Fruit fly (Drosophila melanogaster) whole organism, embryonic: ENCODE measurements around the gene CG32379.
A peak's percentile ranks its signal among the peaks of the same experiment; 100 is the strongest.

Experiments
- Abd-B ChIP-seq: fragments of 200-800 bp; sonication (Bioruptor generic); optimal IDR thresholded peaks from 2 replicates; lab custom pipeline; 2018; ENCODE audit warnings: missing biosample characterization, mild to moderate bottlenecking, missing genetic modification characterization, moderate library complexity
- Atf-2 ChIP-seq: fragments of 200-800 bp; sonication (Bioruptor generic); optimal IDR thresholded peaks from 2 replicates; lab custom pipeline; 2016; ENCODE audit warnings: missing biosample characterization, missing genetic modification characterization
- CG10267 ChIP-seq: fragments of 200-800 bp; sonication (Bioruptor generic); optimal IDR thresholded peaks from 2 replicates; lab custom pipeline; 2018; ENCODE audit warnings: missing biosample characterization, mild to moderate bottlenecking, missing genetic modification characterization, moderate library complexity
- CG10959 ChIP-seq: fragments of 200-800 bp; sonication (Bioruptor generic); IDR thresholded peaks from 2 replicates; pipeline ENCODE4 v1.3.6; 2022; ENCODE audit warnings: missing biosample characterization, missing genetic modification characterization
- CG11398 ChIP-seq: fragments of 200-800 bp; sonication (Bioruptor generic); optimal IDR thresholded peaks from 2 replicates; lab custom pipeline; 2016; ENCODE audit warnings: missing biosample characterization, missing genetic modification characterization
- CG14441 ChIP-seq: fragments of 200-800 bp; sonication (Bioruptor generic); IDR thresholded peaks from 2 replicates; pipeline ENCODE4 v1.3.6; 2022; ENCODE audit warnings: missing biosample characterization, missing genetic modification characterization
- CG1529 ChIP-seq: fragments of 200-800 bp; sonication (Bioruptor generic); optimal IDR thresholded peaks from 3 replicates; lab custom pipeline; 2018; ENCODE audit warnings: missing biosample characterization, missing genetic modification characterization
- CG16815 ChIP-seq: fragments of 200-800 bp; sonication (Bioruptor generic); optimal IDR thresholded peaks from 3 replicates; lab custom pipeline; 2017; ENCODE audit warnings: missing biosample characterization, mild to moderate bottlenecking, missing genetic modification characterization
- CG16863 ChIP-seq: fragments of 200-800 bp; sonication (Bioruptor generic); optimal IDR thresholded peaks from 3 replicates; lab custom pipeline; 2016; ENCODE audit warnings: missing biosample characterization, missing genetic modification characterization
- CG17612 ChIP-seq: fragments of 200-800 bp; sonication (Bioruptor generic); IDR thresholded peaks from 2 replicates; pipeline ENCODE4 v1.3.6; 2022; ENCODE audit warnings: missing biosample characterization, missing genetic modification characterization
- CG17802 ChIP-seq: fragments of 200-800 bp; sonication (Bioruptor generic); optimal IDR thresholded peaks from 2 replicates; lab custom pipeline; 2018; ENCODE audit warnings: missing biosample characterization, mild to moderate bottlenecking, missing genetic modification characterization, moderate library complexity
- CG18262 ChIP-seq: fragments of 200-800 bp; optimal IDR thresholded peaks from 3 replicates; lab custom pipeline; 2019; ENCODE audit warnings: missing biosample characterization, mild to moderate bottlenecking, missing genetic modification characterization, moderate library complexity
- CG2678 ChIP-seq: fragments of 200-800 bp; sonication (Bioruptor generic); optimal IDR thresholded peaks from 3 replicates; lab custom pipeline; 2019; ENCODE audit warnings: missing biosample characterization, mild to moderate bottlenecking, missing genetic modification characterization, moderate library complexity
- CG30020 ChIP-seq: fragments of 200-800 bp; optimal IDR thresholded peaks from 2 replicates; lab custom pipeline; 2019; ENCODE audit warnings: missing biosample characterization, mild to moderate bottlenecking, missing genetic modification characterization, moderate library complexity
- CG31365 ChIP-seq: fragments of 200-800 bp; sonication (Bioruptor generic); optimal IDR thresholded peaks from 2 replicates; lab custom pipeline; 2018; ENCODE audit warnings: missing biosample characterization, mild to moderate bottlenecking, missing genetic modification characterization
- CG31388 ChIP-seq: fragments of 200-800 bp; sonication (Bioruptor generic); optimal IDR thresholded peaks from 2 replicates; lab custom pipeline; 2016; ENCODE audit warnings: missing biosample characterization, missing genetic modification characterization
- CG3995 ChIP-seq: fragments of 200-800 bp; sonication (Bioruptor generic); optimal IDR thresholded peaks from 3 replicates; lab custom pipeline; 2016; ENCODE audit warnings: missing biosample characterization, missing genetic modification characterization
- CG4282 ChIP-seq: fragments of 200-800 bp; sonication (Bioruptor generic); optimal IDR thresholded peaks from 2 replicates; lab custom pipeline; 2016; ENCODE audit warnings: missing biosample characterization, missing genetic modification characterization
- CG4617 ChIP-seq: fragments of 200-800 bp; sonication (Bioruptor generic); optimal IDR thresholded peaks from 3 replicates; lab custom pipeline; 2016; ENCODE audit warnings: missing biosample characterization, missing genetic modification characterization, borderline replicate concordance
- CG5953 ChIP-seq: fragments of 200-800 bp; sonication (Bioruptor generic); IDR thresholded peaks from 2 replicates; pipeline ENCODE4 v1.3.6; 2022; ENCODE audit warnings: missing biosample characterization, missing genetic modification characterization
- CG6272 ChIP-seq: fragments of 200-800 bp; sonication (Bioruptor generic); IDR thresholded peaks from 2 replicates; pipeline ENCODE4 v1.3.6; 2022; ENCODE audit warnings: missing biosample characterization, missing genetic modification characterization
- CG6765 ChIP-seq: fragments of 200-800 bp; sonication (Bioruptor generic); optimal IDR thresholded peaks from 3 replicates; lab custom pipeline; 2017; ENCODE audit warnings: missing biosample characterization, mild to moderate bottlenecking, missing genetic modification characterization
- CG8478 ChIP-seq: fragments of >200 bp; optimal IDR thresholded peaks from 2 replicates; lab custom pipeline; 2018
- CG9215 ChIP-seq: fragments of 200-800 bp; sonication (Bioruptor generic); IDR thresholded peaks from 2 replicates; pipeline ENCODE4 v1.3.6; 2022; ENCODE audit warnings: missing biosample characterization, missing genetic modification characterization
- CTCF ChIP-seq: fragments of 200-800 bp; sonication (Bioruptor generic); optimal IDR thresholded peaks from 2 replicates; lab custom pipeline; 2017; ENCODE audit warnings: missing biosample characterization, mild to moderate bottlenecking, missing genetic modification characterization, moderate library complexity
- CkIIα-i1 ChIP-seq: fragments of 200-800 bp; sonication (Bioruptor generic); IDR thresholded peaks from 2 replicates; pipeline ENCODE4 v1.3.6; 2022; ENCODE audit warnings: missing biosample characterization, missing genetic modification characterization
- E2f1 ChIP-seq: fragments of 200-800 bp; sonication (Bioruptor generic); IDR thresholded peaks from 2 replicates; pipeline ENCODE4 v1.3.6; 2022; ENCODE audit warnings: missing biosample characterization, missing genetic modification characterization
- H2.0 ChIP-seq: fragments of 200-800 bp; sonication (Bioruptor generic); IDR thresholded peaks from 2 replicates; pipeline ENCODE4 v1.3.6; 2022; ENCODE audit warnings: missing biosample characterization, missing genetic modification characterization
- Hr51 ChIP-seq, 2 experiments: fragments of 200-800 bp; sonication (Bioruptor generic); optimal IDR thresholded peaks; 2 replicates in 1 of 2; 3 replicates in 1 of 2; lab custom pipeline; 2016 to 2018; ENCODE audit warnings: missing biosample characterization in 2 of 2, missing genetic modification characterization in 2 of 2, mild to moderate bottlenecking in 1 of 2, moderate library complexity in 1 of 2
- Lhr ChIP-seq: fragments of 200-800 bp; sonication (Bioruptor generic); optimal IDR thresholded peaks from 3 replicates; lab custom pipeline; 2017; ENCODE audit warnings: mild to moderate bottlenecking, missing biosample characterization, missing genetic modification reagents, missing genetic modification characterization
- Lim3 ChIP-seq: fragments of 200-800 bp; sonication (Bioruptor generic); IDR thresholded peaks from 2 replicates; pipeline ENCODE4 v1.3.6; 2022; ENCODE audit warnings: missing biosample characterization, missing genetic modification characterization
- NK7.1 ChIP-seq: fragments of 200-800 bp; sonication (Bioruptor generic); optimal IDR thresholded peaks from 3 replicates; lab custom pipeline; 2016; ENCODE audit warnings: missing biosample characterization, missing genetic modification characterization
- Neu2 ChIP-seq: fragments of 200-800 bp; sonication (Bioruptor generic); optimal IDR thresholded peaks from 3 replicates; lab custom pipeline; 2016; ENCODE audit warnings: missing biosample characterization, missing genetic modification characterization, borderline replicate concordance
- Nf-YB ChIP-seq: fragments of 200-800 bp; sonication (Bioruptor generic); optimal IDR thresholded peaks from 3 replicates; lab custom pipeline; 2019; ENCODE audit warnings: missing biosample characterization, mild to moderate bottlenecking, missing genetic modification characterization, moderate library complexity
- Six4 ChIP-seq: fragments of 200-800 bp; sonication (Bioruptor generic); optimal IDR thresholded peaks from 2 replicates; lab custom pipeline; 2016; ENCODE audit warnings: missing biosample characterization, missing genetic modification characterization
- Xrp1 ChIP-seq: fragments of 200-800 bp; sonication (Bioruptor generic); IDR thresholded peaks from 2 replicates; pipeline ENCODE4 v1.3.6; 2022; ENCODE audit warnings: missing biosample characterization, missing genetic modification characterization
- caup ChIP-seq: fragments of 200-800 bp; sonication (Bioruptor generic); optimal IDR thresholded peaks from 3 replicates; lab custom pipeline; 2017; ENCODE audit warnings: missing biosample characterization, mild to moderate bottlenecking, missing genetic modification characterization, moderate library complexity; ENCODE audit not compliant: severe bottlenecking
- dati ChIP-seq: fragments of 200-800 bp; sonication (Bioruptor generic); IDR thresholded peaks from 2 replicates; pipeline ENCODE4 v1.3.6; 2022; ENCODE audit warnings: missing biosample characterization, missing genetic modification characterization
- disco-r ChIP-seq: fragments of 200-800 bp; sonication (Bioruptor generic); optimal IDR thresholded peaks from 2 replicates; lab custom pipeline; 2016; ENCODE audit warnings: missing biosample characterization, missing genetic modification characterization
- dm ChIP-seq: fragments of 200-800 bp; sonication (Bioruptor generic); optimal IDR thresholded peaks from 3 replicates; lab custom pipeline; 2016; ENCODE audit warnings: missing biosample characterization, missing genetic modification characterization
- dmrt11E ChIP-seq: fragments of 200-800 bp; sonication (Bioruptor generic); optimal IDR thresholded peaks from 3 replicates; lab custom pipeline; 2018; ENCODE audit warnings: missing biosample characterization, mild to moderate bottlenecking, missing genetic modification characterization, moderate library complexity
- ems ChIP-seq: fragments of 200-800 bp; sonication (Bioruptor generic); optimal IDR thresholded peaks from 3 replicates; lab custom pipeline; 2016; ENCODE audit warnings: missing biosample characterization, missing genetic modification characterization
- h ChIP-seq: fragments of >200 bp; optimal IDR thresholded peaks from 2 replicates; lab custom pipeline; 2017
- inv ChIP-seq: fragments of 200-800 bp; sonication (Bioruptor generic); IDR thresholded peaks from 2 replicates; pipeline ENCODE4 v1.3.6; 2022; ENCODE audit warnings: missing biosample characterization, missing genetic modification characterization; ENCODE audit not compliant: partially characterized antibody
- lmd ChIP-seq: fragments of 200-800 bp; sonication (Bioruptor generic); IDR thresholded peaks from 2 replicates; pipeline ENCODE4 v1.3.6; 2022; ENCODE audit warnings: missing biosample characterization, missing genetic modification characterization
- odd ChIP-seq: fragments of 200-800 bp; sonication (Bioruptor generic); optimal IDR thresholded peaks from 2 replicates; lab custom pipeline; 2017; ENCODE audit warnings: missing biosample characterization, mild to moderate bottlenecking, missing genetic modification characterization
- peb ChIP-seq: fragments of 200-800 bp; sonication (Bioruptor generic); IDR thresholded peaks from 2 replicates; pipeline ENCODE4 v1.3.6; 2022; ENCODE audit warnings: missing biosample characterization, missing genetic modification characterization
- stc ChIP-seq: fragments of 200-800 bp; sonication (Bioruptor generic); IDR thresholded peaks from 2 replicates; pipeline ENCODE4 v1.3.6; 2022; ENCODE audit warnings: missing biosample characterization, missing genetic modification characterization
- tin ChIP-seq: fragments of 200-800 bp; sonication (Bioruptor generic); optimal IDR thresholded peaks from 3 replicates; lab custom pipeline; 2016; ENCODE audit warnings: missing biosample characterization, missing genetic modification characterization

The CG32379 gene

DNA sequence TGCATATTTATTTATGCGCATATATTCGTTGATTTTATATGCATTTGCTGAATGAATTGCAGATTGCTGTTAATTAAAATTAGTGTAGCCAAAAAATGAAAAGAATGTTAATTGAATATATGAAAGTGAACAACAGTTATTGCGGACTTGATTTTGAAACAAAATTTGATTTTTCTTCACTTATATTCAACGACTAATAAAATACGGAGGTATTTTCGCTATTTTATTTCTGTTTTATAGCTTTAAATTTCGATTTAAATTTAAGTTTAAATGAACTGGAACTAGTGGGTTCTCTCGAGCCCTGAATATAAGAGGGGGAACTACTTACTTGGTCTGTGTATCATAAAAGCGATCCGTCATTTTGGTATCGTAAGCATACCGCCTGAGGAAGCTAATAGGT, at the start of gene CG32379:
TSS of gene CG32379 (plus strand) at position 301 of the 400 bp plus-strand sequence.
- no peak for TF ChIP-seq E2f1 (GFP tag; lab: Robert Waterston, UW)
- TF ChIP-seq CkIIα-i1 (GFP tag; lab: Robert Waterston, UW) = no peak

DNA sequence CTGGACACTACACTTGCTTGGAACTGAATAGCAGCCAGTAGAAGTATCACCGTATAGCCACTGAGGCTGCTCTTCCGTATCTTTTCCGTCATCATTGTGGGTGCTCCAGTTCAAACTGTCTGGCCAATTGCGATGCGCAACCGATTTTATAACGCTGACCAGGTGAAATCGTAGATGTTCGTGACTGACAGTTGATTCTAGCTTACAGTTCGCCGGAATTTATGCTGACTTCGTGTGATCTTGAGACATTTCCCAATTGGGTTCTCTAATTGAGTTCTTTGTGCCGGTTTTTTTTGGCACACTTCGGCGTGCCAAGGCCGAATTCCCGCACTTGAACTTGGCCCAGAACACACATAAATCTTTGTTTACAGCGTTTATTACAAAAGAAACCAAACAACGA, 49.2 kb upstream of the CG32379 start, which contains the start of gene CG14834:
TSS of gene CG14834 (minus strand) at position 173 of the 400 bp plus-strand sequence.
- no peak for TF ChIP-seq lmd
- no peak for TF ChIP-seq Hr51 (GFP tag; optimal IDR thresholded peaks at IDR 0.05; lab: Kevin White, UChicago)
- TF ChIP-seq NK7.1 (GFP tag; lab: Kevin White, UChicago) = no peak
- no peak for TF ChIP-seq CG17612 (GFP tag; lab: Robert Waterston, UW)
- no peak for TF ChIP-seq CG18262 (tag; lab: Kevin White, UChicago)
- TF ChIP-seq CG11398 (GFP tag; lab: Kevin White, UChicago) = no peak
- TF ChIP-seq disco-r (GFP tag; lab: Kevin White, UChicago) = no peak
- TF ChIP-seq H2.0 (GFP tag; lab: Robert Waterston, UW) = no peak
- TF ChIP-seq caup = no peak
- TF ChIP-seq dati (GFP tag; lab: Robert Waterston, UW) = no peak

- TF ChIP-seq CG31388 (GFP tag; lab: Kevin White, UChicago) (no peak), CG8478 (lab: Kevin White, UChicago) (no peak), CG6765 (GFP tag; lab: Kevin White, UChicago) (peak; percentile 43), CG3995 (GFP tag; lab: Kevin White, UChicago) (no peak), dm (peak; percentile 1), CG4617 (GFP tag; lab: Kevin White, UChicago) (peak; percentile 19), peb (GFP tag; lab: Robert Waterston, UW) (no peak), CG1529 (GFP tag; lab: Kevin White, UChicago) (no peak), dmrt11E (tag; lab: Kevin White, UChicago) (peak; percentile 23), CG6272 (peak; percentile 34; the same call in 1 of the 2 replicates), CG31365 (tag; lab: Kevin White, UChicago) (no peak), CG30020 (tag; lab: Kevin White, UChicago) (peak; percentile 55), stc (GFP tag; lab: Robert Waterston, UW) (peak; percentile 19; the same call in 1 of the 2 replicates), CG14441 (GFP tag; lab: Robert Waterston, UW) (no peak), Xrp1 (peak; percentile 44; the same call in 1 of the 2 replicates), tin (peak; percentile 42), h (lab: Kevin White, UChicago) (no peak), CG5953 (GFP tag; lab: Robert Waterston, UW) (no peak), Neu2 (GFP tag; lab: Kevin White, UChicago) (no peak), Lim3 (GFP tag; lab: Robert Waterston, UW) (no peak), Nf-YB (GFP tag; lab: Kevin White, UChicago) (peak; percentile 39), Six4 (GFP tag; lab: Kevin White, UChicago) (no peak), CG10267 (tag; lab: Kevin White, UChicago) (peak; percentile 40), CG16815 (no peak), CG2678 (peak; percentile 33), CG17802 (tag; lab: Kevin White, UChicago) (no peak), ems (GFP tag; lab: Kevin White, UChicago) (peak; percentile 61), inv (peak; percentile 88), CG10959 (no peak; the same call in 1 of the 2 replicates), CTCF (no peak), Abd-B (GFP tag; lab: Kevin White, UChicago) (no peak), CG4282 (GFP tag; lab: Kevin White, UChicago) (no peak), odd (GFP tag; lab: Kevin White, UChicago) (peak; percentile 6), Lhr (no peak), Atf-2 (GFP tag; lab: Kevin White, UChicago) (peak; percentile 0), CG16863 (GFP tag; lab: Kevin White, UChicago) (peak; percentile 25), CG9215 (GFP tag; lab: Robert Waterston, UW) (peak; percentile 32; the same call in 1 of the 2 replicates)
Measured at dm6 chr3L:7347984-7348631, 48.0 kb upstream of the CG32379 start, which contains the start of the genes Srp19 and qm. Gene Srp19, minus strand, starts transcription at chr3L:7348034. Gene qm, plus strand, starts transcription at chr3L:7348313.
